Worm (Caenorhabditis elegans): ENCODE measurements around the gene maa-1.

maa-1 gene

DNA sequence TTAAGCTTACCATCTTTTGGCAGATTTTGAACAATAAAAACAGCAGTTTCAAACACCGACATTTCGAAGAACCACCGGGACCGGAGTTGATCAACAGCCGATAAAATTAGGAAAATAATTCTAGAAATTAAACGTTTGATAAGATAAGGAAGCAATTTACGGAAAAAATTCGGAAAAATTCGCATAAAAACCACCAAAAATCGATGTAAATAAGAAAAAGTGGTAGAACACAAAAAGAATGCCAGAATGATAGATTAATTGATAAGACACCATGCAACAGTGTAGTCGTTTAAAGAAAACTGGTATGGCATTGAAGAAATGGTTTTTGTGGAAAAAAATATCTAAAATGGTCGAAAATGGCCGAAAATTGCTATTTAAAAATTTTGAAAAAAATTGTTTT lies at the start of gene maa-1:
Gene maa-1, minus strand, starts transcription at position 120 of the 400 bp plus-strand sequence.
- no peak for TF ChIP-seq nhr-102 (tag; optimal IDR thresholded peaks at IDR 0.05)
- TF ChIP-seq F44E2.7 (GFP tag; IDR thresholded peaks at IDR 0.05) = no peak
- TF ChIP-seq mxl-2 (GFP tag; conservative IDR thresholded peaks at IDR 0.05) = no peak
- no peak for TF ChIP-seq lin-1 (GFP tag; IDR thresholded peaks at IDR 0.05)
- TF ChIP-seq attf-4 (tag; optimal IDR thresholded peaks at IDR 0.05) = no peak
- 0 out of 2 replicates have a peak, but pooled peaks have one; percentile 56 for TF ChIP-seq php-3 (GFP tag; IDR thresholded peaks at IDR 0.05)
- peak; percentile 78 for TF ChIP-seq nhr-28 (tag; optimal IDR thresholded peaks at IDR 0.05)
- TF ChIP-seq nhr-76 (tag; optimal IDR thresholded peaks at IDR 0.05) = no peak
- TF ChIP-seq lin-15B (tag; optimal IDR thresholded peaks at IDR 0.05) = no peak
- TF ChIP-seq pqm-1 (tag; optimal IDR thresholded peaks at IDR 0.05) = peak; percentile 39
- TF ChIP-seq hlh-11 (tag; optimal IDR thresholded peaks at IDR 0.05) = peak; percentile 64
- no peak for TF ChIP-seq sdz-12 (GFP tag; optimal IDR thresholded peaks at IDR 0.05)
- TF ChIP-seq mxl-3 (GFP tag; optimal IDR thresholded peaks at IDR 0.05) = no peak
- TF ChIP-seq nhr-77 (tag; optimal IDR thresholded peaks at IDR 0.05) = peak; percentile 48
- TF ChIP-seq T20F7.1 (GFP tag; optimal IDR thresholded peaks at IDR 0.05) = no peak
- no peak for TF ChIP-seq daf-16 (GFP tag; optimal IDR thresholded peaks at IDR 0.05)
- peak; percentile 97 for TF ChIP-seq daf-16 (tag; optimal IDR thresholded peaks at IDR 0.05)
- TF ChIP-seq ZK337.2 (GFP tag; IDR thresholded peaks at IDR 0.05) = no peak
- peak in 1 of 2 experiments; percentile 8 for TF ChIP-seq lsy-2 (tag; optimal IDR thresholded peaks at IDR 0.05)
- TF ChIP-seq dve-1 (tag; optimal IDR thresholded peaks at IDR 0.05; ENCODE audit: insufficient read depth) = peak; percentile 74
- no peak for TF ChIP-seq ceh-20 (GFP tag; IDR thresholded peaks at IDR 0.05)

DNA sequence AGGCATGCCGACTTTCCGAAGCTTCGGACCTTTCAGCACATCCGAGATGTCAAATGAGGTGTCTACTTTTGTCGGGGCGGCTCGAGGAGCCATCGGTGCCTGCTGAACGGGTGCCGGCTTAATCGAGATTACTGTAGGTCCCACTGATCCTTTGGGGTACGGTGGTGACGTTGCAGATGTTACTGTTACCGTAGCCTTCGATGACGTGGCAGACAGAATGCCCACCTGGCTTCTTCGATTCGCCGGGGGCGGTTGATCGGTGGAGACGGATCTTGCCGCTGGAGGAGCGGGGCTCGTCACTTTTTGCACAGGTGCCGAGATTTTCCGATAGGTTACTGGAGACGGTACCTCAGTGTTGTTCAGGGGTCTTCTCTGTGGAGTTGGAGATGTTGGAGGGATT lies 49.3 kb upstream of the maa-1 start:
- TF ChIP-seq nhr-111 (GFP tag; optimal IDR thresholded peaks at IDR 0.05) = no peak
- TF ChIP-seq ceh-20 (GFP tag; IDR thresholded peaks at IDR 0.05) = no peak
- no peak for TF ChIP-seq ztf-11 (tag; optimal IDR thresholded peaks at IDR 0.05)
- peak; percentile 75; the same call in 1 of the 2 replicates for TF ChIP-seq set-16 (GFP tag; IDR thresholded peaks at IDR 0.05)

DNA sequence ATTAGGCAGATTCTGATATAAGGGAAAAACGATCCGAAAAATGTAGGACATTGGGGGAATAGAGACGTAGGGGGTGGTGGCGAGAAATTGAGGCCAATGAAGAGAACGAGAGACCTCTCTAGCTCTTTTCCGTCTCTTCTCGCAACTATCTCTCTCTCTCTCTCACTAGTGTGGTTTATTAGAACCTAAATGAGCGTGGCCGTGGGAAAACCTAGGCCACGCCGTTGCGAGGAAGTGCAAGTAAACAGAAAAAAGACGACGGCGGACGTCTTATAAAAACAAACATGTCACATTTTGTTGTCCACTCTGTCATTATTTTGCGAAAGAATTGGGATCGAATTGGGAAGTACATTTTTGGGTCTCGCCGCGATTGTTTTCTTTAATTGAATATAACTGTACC lies 47.7 kb upstream of the maa-1 start:
- TF ChIP-seq tra-1 (GFP tag; IDR thresholded peaks at IDR 0.05) (peak; percentile 55; the same call in 1 of the 2 replicates), lin-39 (tag; optimal IDR thresholded peaks at IDR 0.05) (no peak), nhr-102 (tag; optimal IDR thresholded peaks at IDR 0.05) (peak; percentile 34), nhr-237 (tag; optimal IDR thresholded peaks at IDR 0.05) (peak; percentile 3), ceh-20 (GFP tag; IDR thresholded peaks at IDR 0.05) (no peak), hlh-30 (tag; optimal IDR thresholded peaks at IDR 0.05; ENCODE audit: insufficient read depth) (peak; percentile 86), dmd-9 (GFP tag; IDR thresholded peaks at IDR 0.05) (0 out of 2 replicates have a peak, but pooled peaks have one; percentile 38), daf-12 (tag; optimal IDR thresholded peaks at IDR 0.05) (no peak), pha-4 (GFP tag; IDR thresholded peaks at IDR 0.05) (peak; percentile 67), pha-4 (tag; optimal IDR thresholded peaks at IDR 0.05) (peak; percentile 96), zip-11 (GFP tag; IDR thresholded peaks at IDR 0.05) (no peak), zfp-3 (GFP tag; conservative IDR thresholded peaks at IDR 0.05) (no peak), D1046.2 (GFP tag; IDR thresholded peaks at IDR 0.05) (no peak), F10B5.3 (tag; optimal IDR thresholded peaks at IDR 0.05) (no peak), arid-1 (GFP tag; conservative IDR thresholded peaks at IDR 0.05) (peak; percentile 60; the same call in 1 of the 2 replicates), T26A8.4 (GFP tag; IDR thresholded peaks at IDR 0.05) (peak; percentile 56; the same call in 1 of the 2 replicates), nhr-41 (GFP tag; IDR thresholded peaks at IDR 0.05) (no peak), ztf-11 (tag; optimal IDR thresholded peaks at IDR 0.05) (no peak), ctbp-1 (GFP tag; IDR thresholded peaks at IDR 0.05) (0 out of 2 replicates have a peak, but pooled peaks have one; percentile 35), lim-7 (GFP tag; IDR thresholded peaks at IDR 0.05) (no peak), mxl-2 (GFP tag; conservative IDR thresholded peaks at IDR 0.05) (no peak), snpc-1.2 (GFP tag; IDR thresholded peaks at IDR 0.05) (no peak), mxl-3 (GFP tag; optimal IDR thresholded peaks at IDR 0.05) (peak; percentile 85), madf-5 (GFP tag; IDR thresholded peaks at IDR 0.05) (no peak), zfp-2 (tag; optimal IDR thresholded peaks at IDR 0.05) (no peak), nhr-10 (tag; optimal IDR thresholded peaks at IDR 0.05) (no peak), nhr-42 (GFP tag; IDR thresholded peaks at IDR 0.05) (no peak), F37D6.2 (tag; optimal IDR thresholded peaks at IDR 0.05) (peak; percentile 60), cey-2 (tag; optimal IDR thresholded peaks at IDR 0.05; ENCODE audit: borderline replicate concordance, insufficient read depth) (no peak), nhr-11 (tag; optimal IDR thresholded peaks at IDR 0.05) (peak; percentile 87)

Measured in whole organism, L4 larva.